Worm (Caenorhabditis elegans) whole organism, L4 larva: ENCODE results near the gene acp-3.
A peak's percentile ranks its signal among the peaks of the same experiment; 100 is the strongest.

Source experiments
- D1046.2 ChIP-seq: fragments of 200-800 bp; sonication (Bioruptor generic); IDR thresholded peaks from 2 replicates; pipeline ENCODE4 v1.3.6; 2022; ENCODE audit warnings: missing genetic modification characterization, missing compliant biosample characterization
- Y75B8A.6 ChIP-seq: fragments of 200-800 bp; sonication (Bioruptor generic); IDR thresholded peaks from 2 replicates; pipeline ENCODE4 v1.3.6; 2022; ENCODE audit warnings: missing genetic modification reagents, missing genetic modification characterization, missing compliant biosample characterization
- ceh-44 ChIP-seq: fragments of 200-800 bp; sonication (Bioruptor generic); IDR thresholded peaks from 2 replicates; pipeline ENCODE4 v1.3.6; 2022; ENCODE audit warnings: missing genetic modification reagents, missing genetic modification characterization, missing compliant biosample characterization
- ceh-82 ChIP-seq: sonication (generic microtip); optimal IDR thresholded peaks from 2 replicates; lab custom pipeline; 2017; ENCODE audit warnings: missing biosample characterization, missing genetic modification characterization
- daf-16 ChIP-seq, 3 experiments: sonication (generic microtip); optimal IDR thresholded peaks; 2 replicates each; lab custom pipeline; 2016 to 2017; ENCODE audit warnings: missing genetic modification characterization in 3 of 3, missing genetic modification reagents in 3 of 3, mild to moderate bottlenecking in 2 of 3, missing compliant biosample characterization in 2 of 3, missing biosample characterization in 1 of 3, moderate library complexity in 1 of 3
- dmd-6 ChIP-seq: fragments of 200-800 bp; sonication (Bioruptor generic); IDR thresholded peaks from 2 replicates; pipeline ENCODE4 v1.3.6; 2022; ENCODE audit warnings: missing genetic modification reagents, missing genetic modification characterization, missing compliant biosample characterization
- duxl-1 ChIP-seq: sonication (generic microtip); optimal IDR thresholded peaks from 2 replicates; lab custom pipeline; 2016; ENCODE audit warnings: mild to moderate bottlenecking, missing genetic modification characterization, moderate library complexity, missing compliant biosample characterization; ENCODE audit not compliant: poor library complexity
- dve-1 ChIP-seq: sonication (generic microtip); optimal IDR thresholded peaks from 2 replicates; lab custom pipeline; 2017; ENCODE audit warnings: antibody characterized with exemption, mild to moderate bottlenecking, missing genetic modification characterization, missing compliant biosample characterization; ENCODE audit not compliant: insufficient read depth
- hlh-11 ChIP-seq: fragments of 200-800 bp; sonication (Bioruptor generic); optimal IDR thresholded peaks from 2 replicates; lab custom pipeline; 2018; ENCODE audit warnings: mild to moderate bottlenecking, missing genetic modification characterization, missing compliant biosample characterization
- lim-7 ChIP-seq: fragments of 200-800 bp; sonication (Bioruptor generic); IDR thresholded peaks from 2 replicates; pipeline ENCODE4 v1.3.6; 2022; ENCODE audit warnings: missing genetic modification characterization, missing compliant biosample characterization
- lsy-2 ChIP-seq, 2 experiments: fragments of 150-350 bp in 1 of 2; sonication (generic microtip) in 1 of 2; optimal IDR thresholded peaks; 2 replicates each; lab custom pipeline; 2014 to 2017; ENCODE audit warnings: missing biosample characterization in 2 of 2, missing genetic modification characterization in 2 of 2
- mes-2 ChIP-seq: sonication (generic microtip); optimal IDR thresholded peaks from 2 replicates; lab custom pipeline; 2016; ENCODE audit warnings: missing genotype, mild to moderate bottlenecking, missing genetic modification characterization, missing compliant biosample characterization; ENCODE audit not compliant: poor library complexity, severe bottlenecking
- mxl-2 ChIP-seq: fragments of 200-800 bp; sonication (Bioruptor generic); conservative IDR thresholded peaks from 2 replicates; pipeline ENCODE4 v1.3.6; 2022; ENCODE audit warnings: missing genetic modification reagents, missing genetic modification characterization, missing compliant biosample characterization
- nhr-10 ChIP-seq: fragments of 150-350 bp; optimal IDR thresholded peaks from 2 replicates; lab custom pipeline; 2014; ENCODE audit warnings: missing biosample characterization, missing genetic modification characterization
- nhr-102 ChIP-seq: sonication (generic microtip); optimal IDR thresholded peaks from 2 replicates; lab custom pipeline; 2016; ENCODE audit warnings: mild to moderate bottlenecking, missing genetic modification characterization, moderate library complexity, missing compliant biosample characterization
- nhr-28 ChIP-seq: fragments of 150-350 bp; optimal IDR thresholded peaks from 2 replicates; lab custom pipeline; 2014; ENCODE audit warnings: missing biosample characterization, missing genetic modification characterization
- nhr-48 ChIP-seq: sonication (generic microtip); optimal IDR thresholded peaks from 2 replicates; lab custom pipeline; 2016; ENCODE audit warnings: mild to moderate bottlenecking, missing genetic modification characterization, missing compliant biosample characterization
- php-3 ChIP-seq: fragments of 200-800 bp; sonication (Bioruptor generic); IDR thresholded peaks from 2 replicates; pipeline ENCODE4 v1.3.6; 2022; ENCODE audit warnings: missing genetic modification reagents, missing genetic modification characterization, missing compliant biosample characterization
- pqm-1 ChIP-seq: sonication (generic microtip); optimal IDR thresholded peaks from 2 replicates; lab custom pipeline; 2017; ENCODE audit warnings: missing biosample characterization, missing genetic modification characterization
- saeg-2 ChIP-seq: fragments of 200-800 bp; sonication (Bioruptor generic); IDR thresholded peaks from 2 replicates; pipeline ENCODE4 v1.3.6; 2022; ENCODE audit warnings: missing genetic modification reagents, missing genetic modification characterization, missing compliant biosample characterization
- unc-62 ChIP-seq, 3 experiments: fragments of 150-350 bp in 1 of 3; sonication (generic microtip); optimal IDR thresholded peaks in 2 of 3; peaks in 1 of 3; 1 replicate in 1 of 3; 2 replicates in 2 of 3; lab custom pipeline; 2014 to 2017; ENCODE audit warnings: missing biosample characterization in 3 of 3, missing genetic modification characterization in 3 of 3, missing genetic modification reagents in 3 of 3, missing genotype in 1 of 3
- zfp-2 ChIP-seq: sonication (generic microtip); optimal IDR thresholded peaks from 2 replicates; lab custom pipeline; 2016; ENCODE audit warnings: mild to moderate bottlenecking, missing genetic modification characterization, missing compliant biosample characterization

acp-3 gene

DNA sequence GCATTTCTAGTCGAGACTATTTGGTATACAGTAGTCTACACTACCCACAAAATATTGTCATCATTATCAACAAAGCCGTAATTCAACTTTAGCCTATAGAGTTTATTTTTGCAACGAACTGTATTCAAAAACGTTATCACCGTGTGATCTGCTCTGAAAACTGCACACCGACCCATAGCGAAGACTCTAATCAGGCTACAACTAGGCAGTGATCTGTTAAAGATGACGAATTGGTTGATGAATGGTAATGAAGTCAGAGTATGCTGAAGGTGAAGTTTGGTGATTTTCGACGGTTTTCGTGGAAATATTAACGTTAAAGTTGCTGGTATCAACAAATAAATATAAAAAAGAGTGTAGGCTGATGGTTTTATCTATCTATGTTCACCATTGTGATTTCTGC, 50.0 kb downstream of the acp-3 start:
- TF ChIP-seq saeg-2 (peak; percentile 57; the same call in 1 of the 2 replicates), duxl-1 (no peak), mxl-2 (GFP tag; lab: Robert Waterston, UW) (no peak), hlh-11 (tag; lab: Kevin White, UChicago) (peak; percentile 76), zfp-2 (tag; lab: Kevin White, UChicago) (no peak), nhr-48 (peak; percentile 25), dmd-6 (GFP tag; lab: Robert Waterston, UW) (peak; percentile 92), ceh-44 (GFP tag; lab: Robert Waterston, UW) (no peak), mes-2 (tag; lab: Kevin White, UChicago) (no peak), nhr-102 (peak; percentile 59), dve-1 (tag; lab: Kevin White, UChicago) (peak; percentile 32), nhr-10 (tag; lab: Kevin White, UChicago) (peak; percentile 1), D1046.2 (GFP tag; lab: Robert Waterston, UW) (no peak), daf-16 (GFP tag; optimal IDR thresholded peaks at IDR 0.05; lab: Kevin White, UChicago) (peak in 1 of 2 experiments; percentile 6), daf-16 (tag; optimal IDR thresholded peaks at IDR 0.05; lab: Kevin White, UChicago) (peak; percentile 40), pqm-1 (tag; lab: Kevin White, UChicago) (peak; percentile 80), unc-62 (GFP tag; optimal IDR thresholded peaks at IDR 0.05 in 1 of 2; lab: Kevin White, UChicago) (peak in 1 of 2 experiments; percentile 13), unc-62 (tag; optimal IDR thresholded peaks at IDR 0.05; lab: Kevin White, UChicago) (no peak), php-3 (GFP tag; lab: Robert Waterston, UW) (peak; percentile 84), nhr-28 (tag; lab: Kevin White, UChicago) (peak; percentile 74), lsy-2 (tag; optimal IDR thresholded peaks at IDR 0.05; lab: Kevin White, UChicago) (no peak)

DNA sequence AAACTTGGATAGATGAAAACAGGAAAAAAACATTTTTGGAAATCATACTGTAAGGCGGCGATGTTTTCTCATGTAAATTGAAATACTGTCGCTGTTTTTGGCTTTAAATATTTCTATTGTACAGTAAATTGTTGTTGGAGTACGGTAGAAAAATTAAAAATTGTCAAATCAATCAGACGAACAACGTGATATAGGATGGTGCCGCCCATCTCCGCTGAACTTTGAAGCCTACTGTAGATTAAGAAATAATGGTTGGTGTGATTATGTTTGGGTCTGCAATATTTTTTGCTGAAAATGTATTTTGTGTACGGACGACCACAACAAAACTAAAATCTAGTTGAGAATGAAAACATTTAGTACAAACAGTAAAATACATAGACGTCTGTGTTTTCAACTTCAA, 51.4 kb downstream of the acp-3 start:
- TF ChIP-seq pqm-1 (tag; lab: Kevin White, UChicago) (peak; percentile 18), nhr-28 (tag; lab: Kevin White, UChicago) (peak; percentile 29), ceh-82 (no peak), Y75B8A.6 (GFP tag; lab: Robert Waterston, UW) (no peak), lim-7 (GFP tag; lab: Robert Waterston, UW) (no peak), lsy-2 (tag; optimal IDR thresholded peaks at IDR 0.05; lab: Kevin White, UChicago) (peak in 1 of 2 experiments; percentile 56)
